Fruit fly (Drosophila melanogaster): Measurements from ENCODE around the gene CG4362.

CG4362 gene

DNA sequence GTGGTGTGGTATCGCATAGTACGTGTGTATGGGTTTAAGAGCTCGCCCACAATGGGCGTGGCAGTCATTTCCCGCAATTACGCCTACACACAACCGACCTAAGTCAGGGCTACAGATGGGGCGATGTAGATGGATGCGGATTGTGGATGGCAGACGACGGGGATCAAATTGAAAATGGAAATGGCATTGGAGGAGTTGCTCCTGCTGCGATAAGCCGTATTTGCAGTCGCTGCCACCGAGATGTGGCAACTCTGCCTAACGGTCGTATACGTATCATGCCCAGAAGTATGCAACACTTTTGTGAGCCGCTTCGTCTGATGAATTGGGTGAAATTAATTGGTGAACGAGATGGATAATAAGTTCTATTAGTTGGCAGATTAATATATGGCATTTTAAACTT lies 20.6 kb downstream of the CG4362 start (continued):
- TF ChIP-seq CG7786 (GFP tag; optimal IDR thresholded peaks at IDR 0.05) (no peak), CG4820 (GFP tag; optimal IDR thresholded peaks at IDR 0.05) (no peak), pb (GFP tag; optimal IDR thresholded peaks at IDR 0.05) (no peak), fd102C (GFP tag; optimal IDR thresholded peaks at IDR 0.05) (no peak), ken (GFP tag; IDR thresholded peaks at IDR 0.05) (no peak), hbn (GFP tag; IDR thresholded peaks at IDR 0.05; ENCODE audit: partially characterized antibody) (no peak), sr (GFP tag; IDR thresholded peaks at IDR 0.05) (no peak), Mrtf (GFP tag; IDR thresholded peaks at IDR 0.05) (no peak), CG11504 (tag; optimal IDR thresholded peaks at IDR 0.05) (peak; percentile 42)

DNA sequence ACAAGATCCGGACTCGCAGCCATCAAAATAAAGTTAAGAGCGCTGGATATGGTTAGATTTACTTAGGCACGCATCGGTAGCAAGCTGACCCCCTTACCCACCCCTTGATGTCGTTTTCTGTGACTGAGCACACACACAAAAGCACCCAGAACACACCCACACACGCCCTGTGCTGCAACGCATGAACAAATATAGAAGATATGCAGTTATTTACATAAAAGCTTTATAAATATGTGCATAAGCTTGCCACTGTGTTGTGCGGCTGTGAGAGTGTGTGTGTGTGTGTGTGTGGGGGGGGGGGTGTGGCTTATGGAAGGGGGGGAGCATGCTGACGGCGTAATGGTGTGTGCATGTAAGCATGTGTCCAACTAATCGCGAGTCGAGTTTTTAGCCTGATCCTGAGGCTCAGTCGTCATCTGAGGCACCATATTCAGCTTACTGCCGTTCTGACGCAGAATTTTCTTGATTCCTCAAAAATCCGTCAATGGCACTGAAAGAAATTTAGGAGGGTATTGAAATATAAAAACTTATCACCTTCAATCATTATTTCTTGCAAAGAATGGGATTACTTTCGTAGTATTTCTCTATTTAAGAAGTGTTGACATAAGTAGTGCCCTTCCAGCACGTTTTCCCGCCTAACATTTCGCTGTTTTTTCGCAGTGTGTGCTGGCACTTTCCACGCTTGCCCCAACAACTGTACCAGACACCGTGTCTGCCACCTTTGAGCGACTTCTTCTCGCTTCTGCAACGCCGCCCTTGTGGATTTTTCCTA lies 21.5 kb downstream of the CG4362 start:
- TF ChIP-seq CG1602 (GFP tag; optimal IDR thresholded peaks at IDR 0.05) (peak; percentile 38), pho (GFP tag; optimal IDR thresholded peaks at IDR 0.05) (no peak), vvl (GFP tag; IDR thresholded peaks at IDR 0.05) (peak; percentile 53), sr (GFP tag; IDR thresholded peaks at IDR 0.05) (peak; percentile 66; the same call in 1 of the 3 replicates), CG4282 (GFP tag; optimal IDR thresholded peaks at IDR 0.05) (no peak), CG9817 (tag; optimal IDR thresholded peaks at IDR 0.05) (peak; percentile 35), CG8089 (GFP tag; optimal IDR thresholded peaks at IDR 0.05) (peak; percentile 60), Doc3 (GFP tag; IDR thresholded peaks at IDR 0.05; ENCODE audit: partially characterized antibody) (no peak), chm (GFP tag; IDR thresholded peaks at IDR 0.05) (peak; percentile 89; the same call in 1 of the 2 replicates), Side (GFP tag; optimal IDR thresholded peaks at IDR 0.05) (peak; percentile 57), CG16815 (GFP tag; optimal IDR thresholded peaks at IDR 0.05) (no peak), Rx (GFP tag; IDR thresholded peaks at IDR 0.05) (peak; percentile 26), CG9609 (GFP tag; optimal IDR thresholded peaks at IDR 0.05) (peak; percentile 5), Jarid2 (GFP tag; optimal IDR thresholded peaks at IDR 0.05) (peak; percentile 59), CG11695 (GFP tag; IDR thresholded peaks at IDR 0.05) (no peak), grau (tag; optimal IDR thresholded peaks at IDR 0.05) (peak; percentile 18), ham (GFP tag; IDR thresholded peaks at IDR 0.05) (no peak), pb (GFP tag; optimal IDR thresholded peaks at IDR 0.05) (no peak), CG17912 (GFP tag; optimal IDR thresholded peaks at IDR 0.05) (peak; percentile 57), Ada2b (GFP tag; IDR thresholded peaks at IDR 0.05) (no peak), Rfx (GFP tag; IDR thresholded peaks at IDR 0.05) (no peak), unc-4 (GFP tag; IDR thresholded peaks at IDR 0.05; ENCODE audit: partially characterized antibody) (no peak), CG4854 (GFP tag; optimal IDR thresholded peaks at IDR 0.05) (peak; percentile 43), az2 (GFP tag; optimal IDR thresholded peaks at IDR 0.05) (no peak), bsh (GFP tag; optimal IDR thresholded peaks at IDR 0.05) (peak; percentile 11 to 90), CG33213 (GFP tag; optimal IDR thresholded peaks at IDR 0.05) (peak; percentile 9), CG5180 (GFP tag; optimal IDR thresholded peaks at IDR 0.05) (peak; percentile 60), pnt (GFP tag; optimal IDR thresholded peaks at IDR 0.05) (peak; percentile 13), Sry-δ (GFP tag; optimal IDR thresholded peaks at IDR 0.05) (no peak), CG17361 (GFP tag; IDR thresholded peaks at IDR 0.05) (no peak), CG6791 (GFP tag; IDR thresholded peaks at IDR 0.05; ENCODE audit: partially characterized antibody) (no peak), CG15696 (tag; optimal IDR thresholded peaks at IDR 0.05) (peak; percentile 69), Sry-β (GFP tag; optimal IDR thresholded peaks at IDR 0.05) (peak; percentile 25), CG17328 (GFP tag; IDR thresholded peaks at IDR 0.05) (peak; percentile 80), ap (GFP tag; IDR thresholded peaks at IDR 0.05) (0 out of 2 replicates have a peak, but pooled peaks have one; percentile 15), lmd (GFP tag; IDR thresholded peaks at IDR 0.05) (peak; percentile 44), zfh1 (GFP tag; IDR thresholded peaks at IDR 0.05) (peak; percentile 48; the same call in 2 of the 3 replicates), CG6683 (GFP tag; optimal IDR thresholded peaks at IDR 0.05) (peak; percentile 67), Lhr (GFP tag; optimal IDR thresholded peaks at IDR 0.05) (peak; percentile 63), stwl (tag; optimal IDR thresholded peaks at IDR 0.05) (peak; percentile 10), CG14014 (GFP tag; IDR thresholded peaks at IDR 0.05) (no peak)
